Fruit fly (Drosophila melanogaster) whole organism, embryonic: Measurements from ENCODE around the gene Teh2.

Source experiments
- Ada2b ChIP-seq: fragments of 200-800 bp; sonication (Bioruptor generic); IDR thresholded peaks from 2 replicates; pipeline ENCODE4 v1.3.6; 2022; ENCODE audit warnings: missing biosample characterization, missing genetic modification characterization
- Adf1 ChIP-seq: fragments of 200-800 bp; sonication (Bioruptor generic); IDR thresholded peaks from 2 replicates; pipeline ENCODE4 v1.3.6; 2022; ENCODE audit warnings: missing biosample characterization, missing genetic modification characterization
- Awh ChIP-seq: fragments of 200-800 bp; sonication (Bioruptor generic); IDR thresholded peaks from 2 replicates; pipeline ENCODE4, ENCODE4 v1.3.6; 2022; ENCODE audit warnings: missing biosample characterization, missing genetic modification characterization
- CG13894 ChIP-seq: fragments of 200-800 bp; sonication (Bioruptor generic); optimal IDR thresholded peaks from 3 replicates; lab custom pipeline; 2018; ENCODE audit warnings: missing biosample characterization, mild to moderate bottlenecking, missing genetic modification characterization, moderate library complexity
- CG15514 ChIP-seq: fragments of 200-800 bp; sonication (Bioruptor generic); optimal IDR thresholded peaks from 3 replicates; lab custom pipeline; 2017; ENCODE audit warnings: missing biosample characterization, missing genetic modification characterization, mild to moderate bottlenecking, moderate library complexity, missing genetic modification reagents
- CG1603 ChIP-seq: fragments of 200-800 bp; sonication (Bioruptor generic); optimal IDR thresholded peaks from 2 replicates; lab custom pipeline; 2019; ENCODE audit warnings: missing biosample characterization, mild to moderate bottlenecking, missing genetic modification characterization, moderate library complexity
- CG17361 ChIP-seq: fragments of 200-800 bp; sonication (Bioruptor generic); IDR thresholded peaks from 3 replicates; pipeline ENCODE4 v1.3.6; 2022; ENCODE audit warnings: missing biosample characterization, missing genetic modification characterization
- CG18599 ChIP-seq: fragments of 200-800 bp; sonication (Bioruptor generic); optimal IDR thresholded peaks from 3 replicates; lab custom pipeline; 2017; ENCODE audit warnings: missing biosample characterization, missing genetic modification characterization, mild to moderate bottlenecking, moderate library complexity, missing genetic modification reagents
- CG2120 ChIP-seq: fragments of 200-800 bp; sonication (Bioruptor generic); optimal IDR thresholded peaks from 3 replicates; lab custom pipeline; 2016; ENCODE audit warnings: missing biosample characterization, missing genetic modification characterization
- CG2678 ChIP-seq: fragments of 200-800 bp; sonication (Bioruptor generic); optimal IDR thresholded peaks from 3 replicates; lab custom pipeline; 2019; ENCODE audit warnings: missing biosample characterization, mild to moderate bottlenecking, missing genetic modification characterization, moderate library complexity
- CG3995 ChIP-seq: fragments of 200-800 bp; sonication (Bioruptor generic); optimal IDR thresholded peaks from 3 replicates; lab custom pipeline; 2016; ENCODE audit warnings: missing biosample characterization, missing genetic modification characterization
- CG6254 ChIP-seq: fragments of 200-800 bp; sonication (Bioruptor generic); optimal IDR thresholded peaks from 3 replicates; lab custom pipeline; 2017; ENCODE audit warnings: mild to moderate bottlenecking, missing biosample characterization, missing genetic modification reagents, missing genetic modification characterization
- CG8281 ChIP-seq: fragments of 200-800 bp; sonication (Bioruptor generic); optimal IDR thresholded peaks from 2 replicates; lab custom pipeline; 2018; ENCODE audit warnings: missing biosample characterization, mild to moderate bottlenecking, missing genetic modification characterization, moderate library complexity
- CG9215 ChIP-seq: fragments of 200-800 bp; sonication (Bioruptor generic); IDR thresholded peaks from 2 replicates; pipeline ENCODE4 v1.3.6; 2022; ENCODE audit warnings: missing biosample characterization, missing genetic modification characterization
- CG9437 ChIP-seq: fragments of 200-800 bp; sonication (Bioruptor generic); optimal IDR thresholded peaks from 2 replicates; lab custom pipeline; 2018; ENCODE audit warnings: missing biosample characterization, mild to moderate bottlenecking, missing genetic modification characterization
- Dbx ChIP-seq: fragments of 200-800 bp; sonication (Bioruptor generic); IDR thresholded peaks from 3 replicates; pipeline ENCODE4 v1.3.6; 2022; ENCODE audit warnings: missing biosample characterization, missing genetic modification characterization
- Deaf1 ChIP-seq: fragments of 200-800 bp; optimal IDR thresholded peaks from 3 replicates; lab custom pipeline; 2019; ENCODE audit warnings: missing biosample characterization, mild to moderate bottlenecking, missing genetic modification characterization, moderate library complexity
- Dek ChIP-seq: fragments of 200-800 bp; sonication (Bioruptor generic); optimal IDR thresholded peaks from 3 replicates; lab custom pipeline; 2019; ENCODE audit warnings: missing biosample characterization, mild to moderate bottlenecking, missing genetic modification characterization, moderate library complexity
- Ets65A ChIP-seq: fragments of 200-800 bp; sonication (Bioruptor generic); peaks from one replicate; lab custom pipeline; 2016; ENCODE audit warnings: missing biosample characterization, missing genetic modification characterization
- H15 ChIP-seq: fragments of 200-800 bp; sonication (Bioruptor generic); IDR thresholded peaks from 3 replicates; pipeline ENCODE4 v1.3.6; 2022; ENCODE audit warnings: missing biosample characterization, missing genetic modification characterization
- Med ChIP-seq: fragments of 200-800 bp; sonication (Bioruptor generic); peaks from one replicate; lab custom pipeline; 2016; ENCODE audit warnings: missing biosample characterization, missing genetic modification characterization, mild to moderate bottlenecking, inconsistent platforms, moderate library complexity
- Optix ChIP-seq: fragments of 200-800 bp; sonication (Bioruptor generic); IDR thresholded peaks from 3 replicates; pipeline ENCODE4 v1.3.6; 2022; ENCODE audit warnings: missing biosample characterization, missing genetic modification characterization
- Pdp1 ChIP-seq, 2 experiments: fragments of 200-800 bp; sonication (Bioruptor generic); optimal IDR thresholded peaks; 3 replicates each; lab custom pipeline; 2016; ENCODE audit warnings: missing biosample characterization in 2 of 2, missing genetic modification characterization in 2 of 2, mild to moderate bottlenecking in 1 of 2, moderate library complexity in 1 of 2
- Sox100B ChIP-seq: fragments of 200-800 bp; sonication (Bioruptor generic); optimal IDR thresholded peaks from 3 replicates; lab custom pipeline; 2018; ENCODE audit warnings: missing biosample characterization, mild to moderate bottlenecking, missing genetic modification characterization
- Sry-β ChIP-seq: fragments of 200-800 bp; sonication (Bioruptor generic); optimal IDR thresholded peaks from 2 replicates; lab custom pipeline; 2018; ENCODE audit warnings: missing biosample characterization, mild to moderate bottlenecking, missing genetic modification characterization, moderate library complexity
- Trl ChIP-seq, 3 experiments: fragments of >200 bp in 2 of 3; fragments of 200-800 bp in 1 of 3; sonication (Bioruptor generic) in 1 of 3; optimal IDR thresholded peaks; 2 replicates in 1 of 3; 3 replicates in 2 of 3; lab custom pipeline; 2016 to 2017; ENCODE audit warnings: missing biosample characterization in 1 of 3, missing genetic modification characterization in 1 of 3
- abd-A ChIP-seq: fragments of 200-800 bp; sonication (Bioruptor generic); optimal IDR thresholded peaks from 3 replicates; lab custom pipeline; 2019; ENCODE audit warnings: missing biosample characterization, mild to moderate bottlenecking, missing genetic modification characterization, moderate library complexity
- az2 ChIP-seq: fragments of 200-800 bp; sonication (Bioruptor generic); optimal IDR thresholded peaks from 3 replicates; lab custom pipeline; 2016; ENCODE audit warnings: missing biosample characterization, missing genetic modification characterization
- bowl ChIP-seq: fragments of 200-800 bp; sonication (Bioruptor generic); IDR thresholded peaks from 2 replicates; pipeline ENCODE4 v1.3.6; 2022; ENCODE audit warnings: missing biosample characterization, missing genetic modification characterization
- btn ChIP-seq: fragments of 200-800 bp; sonication (Bioruptor generic); optimal IDR thresholded peaks from 2 replicates; lab custom pipeline; 2016; ENCODE audit warnings: missing biosample characterization, missing genetic modification characterization
- dmrt99B ChIP-seq: fragments of 200-800 bp; sonication (Bioruptor generic); optimal IDR thresholded peaks from 2 replicates; lab custom pipeline; 2018; ENCODE audit warnings: missing biosample characterization, mild to moderate bottlenecking, missing genetic modification characterization, moderate library complexity
- ewg ChIP-seq: fragments of 200-800 bp; sonication (Bioruptor generic); optimal IDR thresholded peaks from 3 replicates; lab custom pipeline; 2017; ENCODE audit warnings: mild to moderate bottlenecking, missing biosample characterization, missing genetic modification reagents, missing genetic modification characterization
- ftz-f1 ChIP-seq: fragments of 200-800 bp; sonication (Bioruptor generic); optimal IDR thresholded peaks from 2 replicates; lab custom pipeline; 2016; ENCODE audit warnings: missing biosample characterization, missing genetic modification characterization
- gt ChIP-seq: fragments of 200-800 bp; sonication (Bioruptor generic); IDR thresholded peaks from 2 replicates; pipeline ENCODE4 v1.3.6; 2022; ENCODE audit warnings: missing biosample characterization, missing genetic modification characterization
- ind ChIP-seq: fragments of 200-800 bp; sonication (Bioruptor generic); optimal IDR thresholded peaks from 3 replicates; lab custom pipeline; 2016; ENCODE audit warnings: missing biosample characterization, missing genetic modification characterization
- jumu ChIP-seq: fragments of 200-800 bp; sonication (Bioruptor generic); optimal IDR thresholded peaks from 3 replicates; lab custom pipeline; 2016; ENCODE audit warnings: missing biosample characterization, missing genetic modification characterization
- mld ChIP-seq: fragments of 200-800 bp; sonication (Bioruptor generic); IDR thresholded peaks from 3 replicates; pipeline ENCODE4 v1.3.6; 2022; ENCODE audit warnings: missing biosample characterization, missing genetic modification characterization; ENCODE audit not compliant: partially characterized antibody
- nerfin-2 ChIP-seq: fragments of 200-800 bp; sonication (Bioruptor generic); IDR thresholded peaks from 2 replicates; pipeline ENCODE4 v1.3.6; 2022; ENCODE audit warnings: missing biosample characterization, missing genetic modification characterization; ENCODE audit not compliant: partially characterized antibody
- pan ChIP-seq, 4 experiments: fragments of >200 bp in 3 of 4; fragments of 200-800 bp in 1 of 4; sonication (Bioruptor generic) in 1 of 4; optimal IDR thresholded peaks in 3 of 4; IDR thresholded peaks in 1 of 4; 2 replicates each; pipeline versions ENCODE4 v1.3.6 to Lab custom; 2017 to 2022; ENCODE audit warnings: missing biosample characterization in 2 of 4, missing genetic modification characterization in 2 of 4, mixed read lengths in 1 of 4
- psq ChIP-seq: fragments of 200-800 bp; sonication (Bioruptor generic); optimal IDR thresholded peaks from 2 replicates; lab custom pipeline; 2017; ENCODE audit warnings: missing biosample characterization, missing genetic modification characterization
- ro ChIP-seq: fragments of 200-800 bp; sonication (Bioruptor generic); IDR thresholded peaks from 2 replicates; pipeline ENCODE4 v1.3.6; 2022; ENCODE audit warnings: missing biosample characterization, missing genetic modification characterization
- row ChIP-seq: fragments of 200-800 bp; sonication (Bioruptor generic); IDR thresholded peaks from 3 replicates; pipeline ENCODE4 v1.3.6; 2022; ENCODE audit warnings: missing biosample characterization, missing genetic modification characterization
- scrt ChIP-seq: fragments of 200-800 bp; sonication (Bioruptor generic); optimal IDR thresholded peaks from 2 replicates; lab custom pipeline; 2018; ENCODE audit warnings: missing biosample characterization, mild to moderate bottlenecking, missing genetic modification characterization, moderate library complexity
- seq ChIP-seq: fragments of 200-800 bp; sonication (Bioruptor generic); IDR thresholded peaks from 2 replicates; pipeline ENCODE4 v1.3.6; 2022; ENCODE audit warnings: missing biosample characterization, missing genetic modification characterization
- sug ChIP-seq: fragments of 200-800 bp; optimal IDR thresholded peaks from 2 replicates; lab custom pipeline; 2019; ENCODE audit warnings: missing biosample characterization, mild to moderate bottlenecking, missing genetic modification characterization, moderate library complexity
- tna ChIP-seq: fragments of 200-800 bp; sonication (Bioruptor generic); IDR thresholded peaks from 2 replicates; pipeline ENCODE4 v1.3.6; 2022; ENCODE audit warnings: missing biosample characterization, missing genetic modification characterization; ENCODE audit not compliant: partially characterized antibody
- unc-4 ChIP-seq: fragments of 200-800 bp; sonication (Bioruptor generic); IDR thresholded peaks from 2 replicates; pipeline ENCODE4 v1.3.6; 2022; ENCODE audit warnings: missing biosample characterization, missing genetic modification characterization; ENCODE audit not compliant: partially characterized antibody

Teh2 gene

dm6 chr3L:4187930-4188523, at the start of gene Teh2, which contains the start of gene tipE:
Gene Teh2 (minus strand): TSS chr3L:4188023.
Gene tipE (plus strand): TSS chr3L:4188499.
- TF ChIP-seq Trl (optimal IDR thresholded peaks at IDR 0.05; lab: Kevin White, UChicago) (peak; percentile 3 to 18), Trl (GFP tag; optimal IDR thresholded peaks at IDR 0.05; lab: Kevin White, UChicago) (no peak), Ets65A (GFP tag; lab: Kevin White, UChicago) (peak; percentile 61), CG15514 (GFP tag; lab: Kevin White, UChicago) (peak; percentile 5), CG1603 (tag; lab: Kevin White, UChicago) (no peak), Pdp1 (GFP tag; optimal IDR thresholded peaks at IDR 0.05; lab: Kevin White, UChicago) (peak in 1 of 2 experiments; percentile 50), Sry-β (peak; percentile 86), Sox100B (GFP tag; lab: Kevin White, UChicago) (no peak), CG18599 (GFP tag; lab: Kevin White, UChicago) (peak; percentile 16), CG3995 (GFP tag; lab: Kevin White, UChicago) (peak; percentile 3), CG2120 (GFP tag; lab: Kevin White, UChicago) (peak; percentile 18), ewg (peak; percentile 89), CG9437 (peak; percentile 23), ro (GFP tag; lab: Robert Waterston, UW) (no peak), row (GFP tag; lab: Robert Waterston, UW) (peak; percentile 58), Dbx (GFP tag; lab: Robert Waterston, UW) (no peak), H15 (GFP tag; lab: Robert Waterston, UW) (no peak)
- TF ChIP-seq, all 482 proteins: peak for 11

dm6 chr3L:4236097-4236572, 48.3 kb upstream of the Teh2 start, which contains the start of gene ImpL2:
Gene ImpL2 (minus strand): TSS chr3L:4236147.
- TF ChIP-seq mld (no peak), jumu (GFP tag; lab: Kevin White, UChicago) (no peak), unc-4 (no peak), scrt (GFP tag; lab: Kevin White, UChicago) (peak; percentile 79), Deaf1 (tag; lab: Kevin White, UChicago) (peak; percentile 93), nerfin-2 (GFP tag; lab: Robert Waterston, UW) (no peak), seq (no peak), row (GFP tag; lab: Robert Waterston, UW) (no peak), tna (GFP tag; lab: Robert Waterston, UW) (no peak), pan (optimal IDR thresholded peaks at IDR 0.05; lab: Kevin White, UChicago) (no peak), pan (GFP tag; optimal IDR thresholded peaks at IDR 0.05 in 1 of 2, IDR thresholded peaks at IDR 0.05 in 1 of 2) (no peak), Med (peak; percentile 36), Dek (tag; lab: Kevin White, UChicago) (no peak), abd-A (tag; lab: Kevin White, UChicago) (peak; percentile 45), Optix (no peak), CG9215 (GFP tag; lab: Robert Waterston, UW) (no peak), CG13894 (peak; percentile 91), psq (GFP tag; lab: Kevin White, UChicago) (no peak), dmrt99B (no peak), btn (GFP tag; lab: Kevin White, UChicago) (no peak), Awh (GFP tag; lab: Robert Waterston, UW) (no peak), bowl (no peak), CG8281 (tag; lab: Kevin White, UChicago) (peak; percentile 79), Ada2b (GFP tag; lab: Robert Waterston, UW) (no peak), gt (GFP tag; lab: Robert Waterston, UW) (no peak), ind (no peak), CG6254 (GFP tag; lab: Kevin White, UChicago) (no peak), Adf1 (GFP tag; lab: Robert Waterston, UW) (no peak), ftz-f1 (GFP tag; lab: Kevin White, UChicago) (no peak), az2 (GFP tag; lab: Kevin White, UChicago) (no peak), CG2678 (no peak), sug (tag; lab: Kevin White, UChicago) (no peak), CG17361 (GFP tag; lab: Robert Waterston, UW) (no peak)
